Fruit fly (Drosophila melanogaster) whole organism, wandering third instar larva: ENCODE measurements around the gene CG5515.
A peak's percentile ranks its signal among the peaks of the same experiment; 100 is the strongest.

Source experiments
- Abd-B ChIP-seq: fragments of >200 bp; optimal IDR thresholded peaks from 2 replicates; lab custom pipeline; 2017; ENCODE audit warnings: missing biosample characterization, missing genetic modification characterization
- CG32264 ChIP-seq: fragments of 200-800 bp; sonication (Bioruptor generic); optimal IDR thresholded peaks from 2 replicates; lab custom pipeline; 2016; ENCODE audit warnings: missing biosample characterization, missing genetic modification characterization
- CG9705 ChIP-seq: fragments of 200-800 bp; sonication (Bioruptor generic); optimal IDR thresholded peaks from 2 replicates; lab custom pipeline; 2018; ENCODE audit warnings: missing biosample characterization, mild to moderate bottlenecking, missing genetic modification characterization
- CrebA ChIP-seq: fragments of 200-800 bp; sonication (Bioruptor generic); optimal IDR thresholded peaks from 2 replicates; lab custom pipeline; 2016; ENCODE audit warnings: missing biosample characterization, mild to moderate bottlenecking, missing genetic modification characterization, borderline replicate concordance
- Dfd ChIP-seq: fragments of >200 bp; optimal IDR thresholded peaks from 2 replicates; lab custom pipeline; 2017; ENCODE audit warnings: missing biosample characterization, missing genetic modification characterization
- Dif ChIP-seq: fragments of 200-275, 200-300 bp; sonication (Bioruptor generic); optimal IDR thresholded peaks from 2 replicates; lab custom pipeline; 2018; ENCODE audit warnings: missing biosample characterization, missing genetic modification characterization; ENCODE audit not compliant: partially characterized antibody
- GATAd ChIP-seq: sonication (Bioruptor generic); optimal IDR thresholded peaks from 2 replicates; lab custom pipeline; 2016; ENCODE audit warnings: missing biosample characterization, missing genetic modification characterization
- HLH106 ChIP-seq: fragments of 200-800 bp; optimal IDR thresholded peaks from 3 replicates; lab custom pipeline; 2019; ENCODE audit warnings: missing biosample characterization, mild to moderate bottlenecking, missing genetic modification characterization, moderate library complexity
- Hnf4 ChIP-seq: fragments of 200-800 bp; sonication (Bioruptor generic); optimal IDR thresholded peaks from 2 replicates; lab custom pipeline; 2016; ENCODE audit warnings: missing biosample characterization, mild to moderate bottlenecking, missing genetic modification characterization
- Hr78 ChIP-seq: fragments of >200 bp; optimal IDR thresholded peaks from 2 replicates; lab custom pipeline; 2017; ENCODE audit warnings: missing biosample characterization, missing genetic modification characterization
- Hr83 ChIP-seq: fragments of 200-300 bp; sonication (Bioruptor generic); optimal IDR thresholded peaks from 2 replicates; lab custom pipeline; 2016; ENCODE audit warnings: missing biosample characterization, mild to moderate bottlenecking, missing genetic modification characterization, moderate library complexity; ENCODE audit not compliant: poor library complexity, severe bottlenecking
- Jra ChIP-seq: sonication (Bioruptor generic); optimal IDR thresholded peaks from 2 replicates; lab custom pipeline; 2016; ENCODE audit warnings: missing biosample characterization, missing genetic modification characterization
- Mio ChIP-seq: sonication (Bioruptor generic); optimal IDR thresholded peaks from 2 replicates; lab custom pipeline; 2016; ENCODE audit warnings: missing biosample characterization, missing genetic modification characterization
- Myc ChIP-seq: fragments of >200 bp; optimal IDR thresholded peaks from 2 replicates; lab custom pipeline; 2017
- N ChIP-seq: fragments of >200 bp; optimal IDR thresholded peaks from 2 replicates; lab custom pipeline; 2018; ENCODE audit warnings: missing biosample characterization, missing external identifiers, missing genetic modification characterization
- OdsH ChIP-seq: fragments of 200-800 bp; sonication (Bioruptor generic); optimal IDR thresholded peaks from 2 replicates; lab custom pipeline; 2016; ENCODE audit warnings: missing biosample characterization, mild to moderate bottlenecking, missing genetic modification characterization
- Rel ChIP-seq, 2 experiments: fragments of 200-800 bp; sonication (Bioruptor generic) in 1 of 2; optimal IDR thresholded peaks; 2 replicates in 1 of 2; 3 replicates in 1 of 2; lab custom pipeline; 2016 to 2019; ENCODE audit warnings: mild to moderate bottlenecking in 2 of 2, missing biosample characterization in 2 of 2, missing genetic modification characterization in 2 of 2, moderate library complexity in 1 of 2
- Sp1 ChIP-seq: fragments of 200-800 bp; sonication (Bioruptor generic); optimal IDR thresholded peaks from 3 replicates; lab custom pipeline; 2019; ENCODE audit warnings: missing biosample characterization, mild to moderate bottlenecking, missing genetic modification characterization, moderate library complexity
- Vsx2 ChIP-seq: fragments of 200-300, 225-300 bp; sonication (Bioruptor generic); optimal IDR thresholded peaks from 2 replicates; lab custom pipeline; 2018; ENCODE audit warnings: missing biosample characterization, missing genetic modification characterization; ENCODE audit not compliant: partially characterized antibody
- br ChIP-seq: fragments of 200-800 bp; sonication (Bioruptor generic); optimal IDR thresholded peaks from 2 replicates; lab custom pipeline; 2016; ENCODE audit warnings: missing biosample characterization, missing genetic modification characterization
- brk ChIP-seq: fragments of 200-800 bp; sonication (Bioruptor generic); optimal IDR thresholded peaks from 2 replicates; lab custom pipeline; 2016; ENCODE audit warnings: missing biosample characterization, mild to moderate bottlenecking, missing genetic modification characterization
- dl ChIP-seq, 2 experiments: fragments of 175-275, 200-275 bp in 1 of 2; fragments of 200-275 bp in 1 of 2; sonication (Bioruptor generic); optimal IDR thresholded peaks; lab custom pipeline; 2018; ENCODE audit warnings: mild to moderate bottlenecking in 2 of 2, missing biosample characterization in 2 of 2, missing genetic modification characterization in 2 of 2, moderate library complexity in 2 of 2; ENCODE audit not compliant: partially characterized antibody in 2 of 2, insufficient read depth in 1 of 2
- dmrt93B ChIP-seq: fragments of 200-800 bp; sonication (Bioruptor generic); optimal IDR thresholded peaks from 2 replicates; lab custom pipeline; 2018; ENCODE audit warnings: missing biosample characterization, mild to moderate bottlenecking, missing genetic modification characterization
- dsf ChIP-seq: sonication (Bioruptor generic); optimal IDR thresholded peaks from 2 replicates; lab custom pipeline; 2016; ENCODE audit warnings: missing biosample characterization, missing genetic modification characterization, borderline replicate concordance
- ey ChIP-seq: fragments of 200-800 bp; sonication (Bioruptor generic); optimal IDR thresholded peaks from 2 replicates; lab custom pipeline; 2016; ENCODE audit warnings: missing biosample characterization, missing genetic modification characterization
- foxo ChIP-seq, 2 experiments: fragments of 200-800 bp; sonication (Bioruptor generic); optimal IDR thresholded peaks; 2 replicates in 1 of 2; 3 replicates in 1 of 2; lab custom pipeline; 2016 to 2017; ENCODE audit warnings: missing biosample characterization in 2 of 2, missing genetic modification characterization in 2 of 2
- fru ChIP-seq: fragments of 200-800 bp; sonication (Bioruptor generic); optimal IDR thresholded peaks from 3 replicates; lab custom pipeline; 2016; ENCODE audit warnings: missing biosample characterization, mild to moderate bottlenecking, missing genetic modification characterization
- h ChIP-seq: fragments of 200-800 bp; sonication (Bioruptor generic); optimal IDR thresholded peaks from 3 replicates; lab custom pipeline; 2016; ENCODE audit warnings: missing biosample characterization, mild to moderate bottlenecking, missing genetic modification characterization
- jim ChIP-seq: fragments of 175-275, 200-325 bp; sonication (Bioruptor generic); optimal IDR thresholded peaks from 2 replicates; lab custom pipeline; 2016; ENCODE audit warnings: missing biosample characterization, mild to moderate bottlenecking, missing genetic modification characterization
- lola ChIP-seq: fragments of >200 bp; optimal IDR thresholded peaks from 2 replicates; lab custom pipeline; 2017; ENCODE audit warnings: missing biosample characterization, missing genetic modification characterization
- pan ChIP-seq: fragments of >200 bp; optimal IDR thresholded peaks from 2 replicates; lab custom pipeline; 2017
- psq ChIP-seq: fragments of 200-800 bp; sonication (Bioruptor generic); optimal IDR thresholded peaks from 3 replicates; lab custom pipeline; 2017; ENCODE audit warnings: missing biosample characterization, mild to moderate bottlenecking, missing genetic modification characterization, moderate library complexity
- rgr ChIP-seq: fragments of 200-800 bp; sonication (Bioruptor generic); optimal IDR thresholded peaks from 3 replicates; lab custom pipeline; 2016; ENCODE audit warnings: missing biosample characterization, mild to moderate bottlenecking, missing genetic modification characterization
- sage ChIP-seq: fragments of 200-800 bp; sonication (Bioruptor generic); optimal IDR thresholded peaks from 2 replicates; lab custom pipeline; 2016; ENCODE audit warnings: missing biosample characterization, mild to moderate bottlenecking, missing genetic modification characterization
- sv ChIP-seq: fragments of 200-800 bp; sonication (Bioruptor generic); optimal IDR thresholded peaks from 3 replicates; lab custom pipeline; 2016; ENCODE audit warnings: missing biosample characterization, missing genetic modification characterization
- tai ChIP-seq: sonication (Bioruptor generic); optimal IDR thresholded peaks from 2 replicates; lab custom pipeline; 2016; ENCODE audit warnings: missing biosample characterization, missing genetic modification characterization
- usp ChIP-seq: fragments of >200 bp; optimal IDR thresholded peaks from 2 replicates; lab custom pipeline; 2017; ENCODE audit warnings: missing biosample characterization, missing genetic modification characterization
- woc ChIP-seq: sonication (Bioruptor generic); optimal IDR thresholded peaks from 2 replicates; lab custom pipeline; 2016; ENCODE audit warnings: missing biosample characterization, mild to moderate bottlenecking, missing genetic modification characterization

The CG5515 gene

DNA sequence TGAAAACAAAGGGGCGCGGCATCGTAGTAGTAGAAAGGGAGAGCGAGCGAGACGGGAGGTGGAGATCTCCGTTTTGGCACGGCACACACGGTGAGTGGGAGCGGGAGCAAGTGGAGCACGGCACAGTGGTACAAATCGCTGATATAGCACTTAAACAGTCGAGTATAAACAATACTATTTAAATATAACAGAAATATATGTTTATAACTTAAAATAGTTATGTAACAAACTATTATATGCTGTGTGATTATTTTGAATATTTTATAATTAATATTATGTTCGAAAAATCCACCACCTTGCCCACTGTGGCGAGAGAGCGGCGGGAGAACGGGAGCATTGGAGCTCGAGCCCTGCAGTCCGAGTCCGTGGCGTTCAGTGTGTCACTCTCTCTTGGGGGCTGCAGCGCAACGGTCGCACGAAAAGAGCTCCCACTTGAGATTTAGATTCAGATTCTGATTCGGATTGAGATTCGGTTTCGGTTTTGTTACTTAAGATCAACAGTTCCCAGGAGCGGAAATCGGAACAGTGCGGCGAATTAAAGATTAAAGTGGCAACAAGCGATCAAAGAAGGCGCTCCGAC, 47.6 kb downstream of the CG5515 start, which contains the start of gene Kal1:
TSS of gene Kal1 (plus strand) at position 383 of the 580 bp plus-strand sequence.
- TF ChIP-seq sage (GFP tag; lab: Kevin White, UChicago), result peak; percentile 95
- no peak for TF ChIP-seq GATAd
- peak; percentile 90 for TF ChIP-seq ey
- no peak for TF ChIP-seq Myc (lab: Kevin White, UChicago)
- peak; percentile 98 for TF ChIP-seq h (GFP tag; lab: Kevin White, UChicago)
- peak; percentile 80 for TF ChIP-seq Jra (GFP tag; lab: Kevin White, UChicago)
- TF ChIP-seq Sp1 (GFP tag; lab: Kevin White, UChicago), result peak; percentile 99
- peak; percentile 98 for TF ChIP-seq Rel (GFP tag; optimal IDR thresholded peaks at IDR 0.05; lab: Kevin White, UChicago)
- TF ChIP-seq Rel (tag; optimal IDR thresholded peaks at IDR 0.05; lab: Kevin White, UChicago), result peak; percentile 88
- TF ChIP-seq br, result peak; percentile 93
- TF ChIP-seq Hr83 (GFP tag; lab: Kevin White, UChicago), result no peak
- TF ChIP-seq Dif (GFP tag; lab: Kevin White, UChicago), result peak; percentile 55
- TF ChIP-seq Vsx2, result no peak
- peak; percentile 65 for TF ChIP-seq sv (GFP tag; lab: Kevin White, UChicago)
- TF ChIP-seq fru, result peak; percentile 96
- TF ChIP-seq dl (GFP tag; optimal IDR thresholded peaks at IDR 0.05; lab: Kevin White, UChicago; ENCODE audit: insufficient read depth in 1 of 2, partially characterized antibody in 2 of 2), result peak in 1 of 2 experiments; percentile 50
- TF ChIP-seq jim (GFP tag; lab: Kevin White, UChicago), result no peak
- TF ChIP-seq Hr78, result no peak
- no peak for TF ChIP-seq CrebA (GFP tag; lab: Kevin White, UChicago)
- peak; percentile 94 for TF ChIP-seq dmrt93B (GFP tag; lab: Kevin White, UChicago)
- peak; percentile 72 for TF ChIP-seq dsf (GFP tag; lab: Kevin White, UChicago)
- TF ChIP-seq lola (GFP tag; lab: Kevin White, UChicago), result no peak
- peak; percentile 96 for TF ChIP-seq psq (GFP tag; lab: Kevin White, UChicago)
- TF ChIP-seq Hnf4 (GFP tag; lab: Kevin White, UChicago), result peak; percentile 93
- peak; percentile 84 for TF ChIP-seq CG32264 (GFP tag; lab: Kevin White, UChicago)
- peak; percentile 98 for TF ChIP-seq rgr (GFP tag; lab: Kevin White, UChicago)
- TF ChIP-seq brk (GFP tag; lab: Kevin White, UChicago), result peak; percentile 96
- peak; percentile 91 for TF ChIP-seq CG9705 (GFP tag; lab: Kevin White, UChicago)
- peak; percentile 7 to 98 for TF ChIP-seq foxo (GFP tag; optimal IDR thresholded peaks at IDR 0.05; lab: Kevin White, UChicago)
- no peak for TF ChIP-seq N
- TF ChIP-seq Mio (GFP tag; lab: Kevin White, UChicago), result peak; percentile 60
- TF ChIP-seq Abd-B (GFP tag; lab: Kevin White, UChicago), result no peak
- TF ChIP-seq woc (GFP tag; lab: Kevin White, UChicago), result peak; percentile 85
- peak; percentile 98 for TF ChIP-seq HLH106
- TF ChIP-seq OdsH, result peak; percentile 98
- no peak for TF ChIP-seq pan (lab: Kevin White, UChicago)
- no peak for TF ChIP-seq usp (GFP tag; lab: Kevin White, UChicago)
- TF ChIP-seq Dfd, result no peak
- no peak for TF ChIP-seq tai

DNA sequence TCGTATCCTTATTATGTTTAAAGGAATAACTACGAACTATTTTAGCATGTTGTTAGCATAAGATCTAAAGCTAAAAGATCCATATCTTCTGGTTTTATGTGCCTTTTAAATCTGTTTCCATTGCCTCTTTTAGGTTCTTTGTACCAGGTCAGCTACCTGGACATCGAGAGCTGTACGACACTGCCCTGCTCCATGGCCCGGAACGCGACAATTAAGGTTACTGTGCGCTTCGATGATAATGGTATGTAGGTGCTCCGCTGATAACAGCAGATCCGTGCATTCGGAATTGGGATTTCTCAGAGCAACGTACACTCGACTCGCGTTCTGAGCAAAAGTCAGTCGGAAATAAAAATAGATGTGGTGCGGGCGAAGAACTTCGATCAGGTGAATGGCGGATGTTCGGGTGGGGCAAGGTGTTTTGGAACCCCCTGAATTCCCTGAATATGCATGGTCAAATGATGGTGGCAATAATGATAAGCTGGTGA, 49.0 kb downstream of the CG5515 start:
- TF ChIP-seq Myc (lab: Kevin White, UChicago) (no peak), Rel (GFP tag; optimal IDR thresholded peaks at IDR 0.05; lab: Kevin White, UChicago) (no peak), Rel (tag; optimal IDR thresholded peaks at IDR 0.05; lab: Kevin White, UChicago) (peak; percentile 92), Dif (GFP tag; lab: Kevin White, UChicago) (no peak)
